Worm (Caenorhabditis elegans) whole organism, L4 larva: ENCODE results near the gene mtpn-1.

Experiments
- D1046.2 ChIP-seq: fragments of 200-800 bp; sonication (Bioruptor generic); IDR thresholded peaks from 2 replicates; pipeline ENCODE4 v1.3.6; 2022; ENCODE audit warnings: missing genetic modification characterization, missing compliant biosample characterization
- F10B5.3 ChIP-seq: sonication (generic microtip); optimal IDR thresholded peaks from 2 replicates; lab custom pipeline; 2016; ENCODE audit warnings: mild to moderate bottlenecking, missing genetic modification characterization, missing compliant biosample characterization
- F26F4.8 ChIP-seq: fragments of 200-800 bp; sonication (Bioruptor generic); conservative IDR thresholded peaks from 2 replicates; pipeline ENCODE4 v1.3.6; 2022; ENCODE audit warnings: missing genetic modification characterization, missing compliant biosample characterization
- Y5F2A.4 ChIP-seq: fragments of 200-800 bp; sonication (Bioruptor generic); optimal IDR thresholded peaks from 2 replicates; lab custom pipeline; 2018; ENCODE audit warnings: mild to moderate bottlenecking, missing genetic modification characterization, missing compliant biosample characterization
- Y75B8A.6 ChIP-seq: fragments of 200-800 bp; sonication (Bioruptor generic); IDR thresholded peaks from 2 replicates; pipeline ENCODE4 v1.3.6; 2022; ENCODE audit warnings: missing genetic modification reagents, missing genetic modification characterization, missing compliant biosample characterization
- ZK546.5 ChIP-seq, 2 experiments: sonication (generic microtip); optimal IDR thresholded peaks; 2 replicates each; lab custom pipeline; 2017; ENCODE audit warnings: missing biosample characterization in 2 of 2, missing genetic modification characterization in 2 of 2
- aha-1 ChIP-seq: fragments of 150-350 bp; peaks from one replicate; lab custom pipeline; 2014; ENCODE audit warnings: missing biosample characterization, missing genetic modification characterization
- arid-1 ChIP-seq: fragments of 200-800 bp; sonication (Bioruptor generic); conservative IDR thresholded peaks from 2 replicates; pipeline ENCODE4 v1.3.6; 2022; ENCODE audit warnings: missing genetic modification reagents, missing genetic modification characterization, missing compliant biosample characterization
- ceh-20 ChIP-seq: fragments of 200-800 bp; sonication (Bioruptor generic); IDR thresholded peaks from 2 replicates; pipeline ENCODE4 v1.3.6; 2022; ENCODE audit warnings: missing genetic modification reagents, missing genetic modification characterization, missing compliant biosample characterization
- ceh-28 ChIP-seq: fragments of 150-350 bp; optimal IDR thresholded peaks from 2 replicates; lab custom pipeline; 2014; ENCODE audit warnings: missing biosample characterization, missing genetic modification reagents, missing genetic modification characterization
- ceh-44 ChIP-seq: fragments of 200-800 bp; sonication (Bioruptor generic); IDR thresholded peaks from 2 replicates; pipeline ENCODE4 v1.3.6; 2022; ENCODE audit warnings: missing genetic modification reagents, missing genetic modification characterization, missing compliant biosample characterization
- dmd-6 ChIP-seq: fragments of 200-800 bp; sonication (Bioruptor generic); IDR thresholded peaks from 2 replicates; pipeline ENCODE4 v1.3.6; 2022; ENCODE audit warnings: missing genetic modification reagents, missing genetic modification characterization, missing compliant biosample characterization
- dmd-9 ChIP-seq: fragments of 200-800 bp; sonication (Bioruptor generic); IDR thresholded peaks from 2 replicates; pipeline ENCODE4 v1.3.6; 2022; ENCODE audit warnings: missing genetic modification reagents, missing genetic modification characterization, missing compliant biosample characterization
- dpl-1 ChIP-seq: fragments of 150-350 bp; optimal IDR thresholded peaks from 2 replicates; lab custom pipeline; 2014; ENCODE audit warnings: missing biosample characterization, missing genetic modification reagents, missing genetic modification characterization
- duxl-1 ChIP-seq: sonication (generic microtip); optimal IDR thresholded peaks from 2 replicates; lab custom pipeline; 2016; ENCODE audit warnings: mild to moderate bottlenecking, missing genetic modification characterization, moderate library complexity, missing compliant biosample characterization; ENCODE audit not compliant: poor library complexity
- dve-1 ChIP-seq: sonication (generic microtip); optimal IDR thresholded peaks from 2 replicates; lab custom pipeline; 2017; ENCODE audit warnings: antibody characterized with exemption, mild to moderate bottlenecking, missing genetic modification characterization, missing compliant biosample characterization; ENCODE audit not compliant: insufficient read depth
- egl-27 ChIP-seq: sonication (generic microtip); optimal IDR thresholded peaks from 3 replicates; lab custom pipeline; 2017; ENCODE audit warnings: missing biosample characterization, missing genetic modification reagents, missing genetic modification characterization
- fkh-10 ChIP-seq: fragments of 150-350 bp; optimal IDR thresholded peaks from 2 replicates; lab custom pipeline; 2014; ENCODE audit warnings: missing biosample characterization, missing genetic modification reagents, missing genetic modification characterization
- hlh-11 ChIP-seq: fragments of 200-800 bp; sonication (Bioruptor generic); optimal IDR thresholded peaks from 2 replicates; lab custom pipeline; 2018; ENCODE audit warnings: mild to moderate bottlenecking, missing genetic modification characterization, missing compliant biosample characterization
- hlh-30 ChIP-seq: sonication (generic microtip); optimal IDR thresholded peaks from 2 replicates; lab custom pipeline; 2017; ENCODE audit warnings: antibody characterized with exemption, mild to moderate bottlenecking, missing genetic modification characterization, missing compliant biosample characterization; ENCODE audit not compliant: insufficient read depth
- hmg-1.1 ChIP-seq: fragments of 200-800 bp; sonication (Bioruptor generic); IDR thresholded peaks from 2 replicates; pipeline ENCODE4 v1.3.6; 2022; ENCODE audit warnings: missing genetic modification reagents, missing genetic modification characterization, missing compliant biosample characterization
- lin-1 ChIP-seq: fragments of 200-800 bp; sonication (Bioruptor generic); IDR thresholded peaks from 2 replicates; pipeline ENCODE4 v1.3.6; 2022; ENCODE audit warnings: missing genetic modification reagents, missing genetic modification characterization, missing compliant biosample characterization
- lin-13 ChIP-seq: fragments of 150-350 bp; optimal IDR thresholded peaks from 2 replicates; lab custom pipeline; 2014; ENCODE audit warnings: missing biosample characterization, missing genetic modification reagents, missing genetic modification characterization
- lin-29 ChIP-seq: fragments of 200-800 bp; sonication (Bioruptor generic); IDR thresholded peaks from 2 replicates; pipeline ENCODE4 v1.3.6; 2022; ENCODE audit warnings: missing genetic modification reagents, missing genetic modification characterization, missing compliant biosample characterization
- lin-38 ChIP-seq: fragments of 200-800 bp; sonication (Bioruptor generic); IDR thresholded peaks from 2 replicates; pipeline ENCODE4 v1.3.6; 2022; ENCODE audit warnings: missing genetic modification reagents, missing genetic modification characterization, missing compliant biosample characterization
- lin-39 ChIP-seq: fragments of 150-350 bp; optimal IDR thresholded peaks from 2 replicates; lab custom pipeline; 2014; ENCODE audit warnings: missing biosample characterization, missing genetic modification reagents, missing genetic modification characterization
- lsy-2 ChIP-seq, 2 experiments: fragments of 150-350 bp in 1 of 2; sonication (generic microtip) in 1 of 2; optimal IDR thresholded peaks; 2 replicates each; lab custom pipeline; 2014 to 2017; ENCODE audit warnings: missing biosample characterization in 2 of 2, missing genetic modification characterization in 2 of 2
- mdl-1 ChIP-seq, 2 experiments: fragments of 150-350 bp in 1 of 2; sonication (generic microtip) in 1 of 2; optimal IDR thresholded peaks; 2 replicates each; lab custom pipeline; 2014 to 2017; ENCODE audit warnings: missing biosample characterization in 2 of 2, missing genetic modification characterization in 2 of 2
- mes-2 ChIP-seq: sonication (generic microtip); optimal IDR thresholded peaks from 2 replicates; lab custom pipeline; 2016; ENCODE audit warnings: missing genotype, mild to moderate bottlenecking, missing genetic modification characterization, missing compliant biosample characterization; ENCODE audit not compliant: poor library complexity, severe bottlenecking
- mxl-2 ChIP-seq: fragments of 200-800 bp; sonication (Bioruptor generic); conservative IDR thresholded peaks from 2 replicates; pipeline ENCODE4 v1.3.6; 2022; ENCODE audit warnings: missing genetic modification reagents, missing genetic modification characterization, missing compliant biosample characterization
- nhr-102 ChIP-seq: sonication (generic microtip); optimal IDR thresholded peaks from 2 replicates; lab custom pipeline; 2016; ENCODE audit warnings: mild to moderate bottlenecking, missing genetic modification characterization, moderate library complexity, missing compliant biosample characterization
- nhr-11 ChIP-seq: fragments of 150-350 bp; optimal IDR thresholded peaks from 2 replicates; lab custom pipeline; 2014; ENCODE audit warnings: missing biosample characterization, missing genetic modification characterization
- nhr-25 ChIP-seq: sonication (generic microtip); optimal IDR thresholded peaks from 2 replicates; lab custom pipeline; 2017; ENCODE audit warnings: missing genetic modification characterization, mild to moderate bottlenecking, missing compliant biosample characterization, antibody characterized with exemption, moderate library complexity, borderline replicate concordance; ENCODE audit not compliant: insufficient read depth
- nhr-28 ChIP-seq: fragments of 150-350 bp; optimal IDR thresholded peaks from 2 replicates; lab custom pipeline; 2014; ENCODE audit warnings: missing biosample characterization, missing genetic modification characterization
- nhr-41 ChIP-seq: fragments of 200-800 bp; sonication (Bioruptor generic); IDR thresholded peaks from 2 replicates; pipeline ENCODE4 v1.3.6; 2022; ENCODE audit warnings: missing genetic modification reagents, missing genetic modification characterization, missing compliant biosample characterization
- nhr-48 ChIP-seq: sonication (generic microtip); optimal IDR thresholded peaks from 2 replicates; lab custom pipeline; 2016; ENCODE audit warnings: mild to moderate bottlenecking, missing genetic modification characterization, missing compliant biosample characterization
- nhr-77 ChIP-seq: fragments of 150-350 bp; optimal IDR thresholded peaks from 2 replicates; lab custom pipeline; 2014; ENCODE audit warnings: missing biosample characterization, missing genetic modification characterization
- pha-4 ChIP-seq, 2 experiments: fragments of 150-350 bp in 1 of 2; fragments of 200-800 bp in 1 of 2; sonication (Bioruptor generic) in 1 of 2; IDR thresholded peaks in 1 of 2; optimal IDR thresholded peaks in 1 of 2; 2 replicates each; pipeline versions ENCODE4 v1.3.6 to Lab custom; 2014 to 2022; ENCODE audit warnings: missing genetic modification characterization in 2 of 2, missing genetic modification reagents in 2 of 2, missing biosample characterization in 1 of 2, missing compliant biosample characterization in 1 of 2
- php-3 ChIP-seq: fragments of 200-800 bp; sonication (Bioruptor generic); IDR thresholded peaks from 2 replicates; pipeline ENCODE4 v1.3.6; 2022; ENCODE audit warnings: missing genetic modification reagents, missing genetic modification characterization, missing compliant biosample characterization
- rbr-2 ChIP-seq: sonication (generic microtip); optimal IDR thresholded peaks from 2 replicates; lab custom pipeline; 2016; ENCODE audit warnings: missing genotype, missing genetic modification characterization, missing compliant biosample characterization
- skn-1 ChIP-seq: fragments of 150-350 bp; optimal IDR thresholded peaks from 2 replicates; lab custom pipeline; 2014; ENCODE audit warnings: missing biosample characterization, missing genetic modification characterization
- snpc-4 ChIP-seq: fragments of 150-350 bp; optimal IDR thresholded peaks from 2 replicates; lab custom pipeline; 2014; ENCODE audit warnings: missing biosample characterization, missing genetic modification characterization
- spr-1 ChIP-seq: sonication (generic microtip); optimal IDR thresholded peaks from 2 replicates; lab custom pipeline; 2016; ENCODE audit warnings: mild to moderate bottlenecking, missing genetic modification characterization, missing compliant biosample characterization
- tag-97 ChIP-seq: fragments of 200-800 bp; sonication (Bioruptor generic); IDR thresholded peaks from 2 replicates; pipeline ENCODE4 v1.3.6; 2022; ENCODE audit warnings: missing genetic modification characterization, missing compliant biosample characterization
- unc-39 ChIP-seq: sonication (generic microtip); optimal IDR thresholded peaks from 2 replicates; lab custom pipeline; 2017; ENCODE audit warnings: missing biosample characterization, missing genetic modification characterization
- unc-62 ChIP-seq, 3 experiments: fragments of 150-350 bp in 1 of 3; sonication (generic microtip); optimal IDR thresholded peaks in 2 of 3; peaks in 1 of 3; 1 replicate in 1 of 3; 2 replicates in 2 of 3; lab custom pipeline; 2014 to 2017; ENCODE audit warnings: missing biosample characterization in 3 of 3, missing genetic modification characterization in 3 of 3, missing genetic modification reagents in 3 of 3, missing genotype in 1 of 3
- zag-1 ChIP-seq: fragments of 150-350 bp; optimal IDR thresholded peaks from 2 replicates; lab custom pipeline; 2014; ENCODE audit warnings: missing biosample characterization, missing genetic modification characterization
- zfp-3 ChIP-seq: fragments of 200-800 bp; sonication (Bioruptor generic); conservative IDR thresholded peaks from 2 replicates; pipeline ENCODE4 v1.3.6; 2022; ENCODE audit warnings: missing genetic modification reagents, missing genetic modification characterization, missing compliant biosample characterization
- zip-2 ChIP-seq: fragments of 150-350 bp; optimal IDR thresholded peaks from 2 replicates; lab custom pipeline; 2014; ENCODE audit warnings: missing biosample characterization, missing genetic modification characterization
- ztf-7 ChIP-seq: fragments of 150-350 bp; optimal IDR thresholded peaks from 2 replicates; lab custom pipeline; 2014; ENCODE audit warnings: missing biosample characterization, missing genetic modification characterization

Gene mtpn-1

DNA sequence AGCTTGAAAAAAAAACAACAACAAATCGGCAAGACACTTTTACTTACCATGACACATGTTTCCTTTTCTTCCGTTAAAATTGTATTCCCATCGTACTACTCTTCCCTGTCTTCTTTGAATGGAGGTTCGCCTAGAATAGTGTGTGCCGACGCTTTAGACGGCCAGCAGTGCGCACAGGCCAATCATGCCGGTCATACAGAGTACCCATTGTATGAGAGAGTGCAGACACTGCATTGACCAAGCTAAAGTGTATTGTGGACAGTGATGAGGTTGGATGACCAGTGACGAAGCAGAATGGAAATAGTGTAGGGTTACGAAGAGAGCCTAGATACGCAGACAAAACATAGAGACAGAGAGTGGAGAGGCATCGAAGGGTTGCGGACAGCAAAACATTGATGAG, 5.4 kb upstream of the mtpn-1 start, which contains the start of gene dhhc-9:
Gene dhhc-9, minus strand, starts transcription at position 154 of the 400 bp plus-strand sequence.
- TF ChIP-seq nhr-48 = peak; percentile 19
- no peak for TF ChIP-seq dpl-1 (GFP tag; lab: Kevin White, UChicago)
- TF ChIP-seq Y5F2A.4 (GFP tag; lab: Kevin White, UChicago) = no peak
- TF ChIP-seq ztf-7 = peak; percentile 16
- no peak for TF ChIP-seq F26F4.8 (GFP tag; lab: Robert Waterston, UW)
- TF ChIP-seq zag-1 = no peak
- peak; percentile 47 for TF ChIP-seq F10B5.3 (tag; lab: Kevin White, UChicago)
- TF ChIP-seq hmg-1.1 (GFP tag; lab: Robert Waterston, UW) = peak; percentile 93
- TF ChIP-seq lsy-2 (tag; optimal IDR thresholded peaks at IDR 0.05; lab: Kevin White, UChicago) = no peak
- TF ChIP-seq nhr-41 (GFP tag; lab: Robert Waterston, UW) = peak; percentile 58; the same call in 1 of the 2 replicates
- no peak for TF ChIP-seq snpc-4 (tag; lab: Kevin White, UChicago)
- peak; percentile 75 for TF ChIP-seq mes-2 (tag; lab: Kevin White, UChicago)
- TF ChIP-seq unc-62 (GFP tag; optimal IDR thresholded peaks at IDR 0.05 in 1 of 2; lab: Kevin White, UChicago) = peak in 1 of 2 experiments; percentile 89
- TF ChIP-seq unc-62 (tag; optimal IDR thresholded peaks at IDR 0.05; lab: Kevin White, UChicago) = no peak
- peak; percentile 7 for TF ChIP-seq nhr-11 (tag; lab: Kevin White, UChicago)
- peak; percentile 17 for TF ChIP-seq spr-1 (tag; lab: Kevin White, UChicago)
- no peak for TF ChIP-seq dmd-9 (GFP tag; lab: Robert Waterston, UW)
- TF ChIP-seq mxl-2 (GFP tag; lab: Robert Waterston, UW) = no peak
- TF ChIP-seq ceh-20 (GFP tag; lab: Robert Waterston, UW) = no peak
- peak; percentile 54 for TF ChIP-seq duxl-1 (tag; lab: Kevin White, UChicago)
- no peak for TF ChIP-seq lin-38 (GFP tag; lab: Robert Waterston, UW)
- no peak for TF ChIP-seq skn-1 (tag; lab: Kevin White, UChicago)
- no peak for TF ChIP-seq Y75B8A.6 (GFP tag; lab: Robert Waterston, UW)
- no peak for TF ChIP-seq lin-1
- peak; percentile 68 for TF ChIP-seq hlh-30 (tag; lab: Kevin White, UChicago)
- no peak for TF ChIP-seq tag-97 (GFP tag; lab: Robert Waterston, UW)
- no peak for TF ChIP-seq unc-39 (tag; lab: Kevin White, UChicago)
- TF ChIP-seq ceh-44 (GFP tag; lab: Robert Waterston, UW) = no peak
- TF ChIP-seq lin-39 (tag; lab: Kevin White, UChicago) = no peak
- TF ChIP-seq mdl-1 (tag; optimal IDR thresholded peaks at IDR 0.05; lab: Kevin White, UChicago) = peak in 1 of 2 experiments; percentile 11
- TF ChIP-seq ceh-28 = no peak
- no peak for TF ChIP-seq ZK546.5 (tag; optimal IDR thresholded peaks at IDR 0.05; lab: Kevin White, UChicago)
- no peak for TF ChIP-seq arid-1
- peak; percentile 59 for TF ChIP-seq rbr-2 (tag; lab: Kevin White, UChicago)
- no peak for TF ChIP-seq lin-13 (GFP tag; lab: Kevin White, UChicago)
- no peak for TF ChIP-seq lin-29 (GFP tag; lab: Robert Waterston, UW)
- peak; percentile 50 for TF ChIP-seq dve-1 (tag; lab: Kevin White, UChicago)
- TF ChIP-seq zip-2 (tag; lab: Kevin White, UChicago) = peak; percentile 4
- TF ChIP-seq aha-1 = no peak
- TF ChIP-seq fkh-10 = no peak
- no peak for TF ChIP-seq egl-27 (tag; lab: Kevin White, UChicago)
- no peak for TF ChIP-seq nhr-25 (tag; lab: Kevin White, UChicago)
- TF ChIP-seq nhr-102 (tag; lab: Kevin White, UChicago) = no peak
- peak; percentile 40 for TF ChIP-seq dmd-6 (GFP tag; lab: Robert Waterston, UW)
- no peak for TF ChIP-seq D1046.2 (GFP tag; lab: Robert Waterston, UW)
- TF ChIP-seq nhr-77 (tag; lab: Kevin White, UChicago) = no peak
- TF ChIP-seq zfp-3 (GFP tag; lab: Robert Waterston, UW) = no peak
- no peak for TF ChIP-seq pha-4 (GFP tag; IDR thresholded peaks at IDR 0.05; lab: Robert Waterston, UW)
- TF ChIP-seq pha-4 (tag; optimal IDR thresholded peaks at IDR 0.05; lab: Kevin White, UChicago) = no peak
- peak; percentile 76 for TF ChIP-seq hlh-11 (tag; lab: Kevin White, UChicago)
- TF ChIP-seq nhr-28 (tag; lab: Kevin White, UChicago) = peak; percentile 56
- 0 out of 2 replicates have a peak, but pooled peaks have one; percentile 7 for TF ChIP-seq php-3
